Worm (Caenorhabditis elegans) whole organism, young adult: ENCODE measurements around the gene ugt-66.

Experiments used
- B0035.1 ChIP-seq: sonication (generic microtip); optimal IDR thresholded peaks from 2 replicates; lab custom pipeline; 2016; ENCODE audit warnings: missing genetic modification characterization, mild to moderate bottlenecking, missing compliant biosample characterization, missing genotype, missing genetic modification reagents
- B0261.1 ChIP-seq: sonication (generic microtip); optimal IDR thresholded peaks from 2 replicates; lab custom pipeline; 2016; ENCODE audit warnings: mild to moderate bottlenecking, missing genetic modification characterization, moderate library complexity, missing compliant biosample characterization
- C17E4.6 ChIP-seq: fragments of 200-800 bp; sonication (Bioruptor generic); IDR thresholded peaks from 2 replicates; pipeline ENCODE4 v1.3.6; 2022; ENCODE audit warnings: missing genetic modification reagents, missing genetic modification characterization, missing compliant biosample characterization
- F10E7.11 ChIP-seq: sonication (generic microtip); optimal IDR thresholded peaks from 2 replicates; lab custom pipeline; 2017; ENCODE audit warnings: mild to moderate bottlenecking, missing genetic modification characterization, moderate library complexity, missing compliant biosample characterization
- F33H1.4 ChIP-seq: fragments of 200-800 bp; sonication (Bioruptor generic); IDR thresholded peaks from 2 replicates; pipeline ENCODE4 v1.3.6; 2022; ENCODE audit warnings: missing genetic modification reagents, missing genetic modification characterization, missing compliant biosample characterization
- F37B4.10 ChIP-seq: fragments of 200-800 bp; sonication (Bioruptor generic); IDR thresholded peaks from 2 replicates; pipeline ENCODE4 v1.3.6; 2022; ENCODE audit warnings: missing genetic modification characterization, missing compliant biosample characterization
- F52B5.7 ChIP-seq: sonication (generic microtip); optimal IDR thresholded peaks from 2 replicates; lab custom pipeline; 2016; ENCODE audit warnings: mild to moderate bottlenecking, missing genetic modification characterization, missing compliant biosample characterization
- K11D2.4 ChIP-seq: fragments of 200-800 bp; sonication (Bioruptor generic); IDR thresholded peaks from 2 replicates; pipeline ENCODE4 v1.3.6; 2022; ENCODE audit warnings: missing genetic modification reagents, missing genetic modification characterization, missing compliant biosample characterization
- T07F8.4 ChIP-seq: sonication (generic microtip); optimal IDR thresholded peaks from 2 replicates; lab custom pipeline; 2016; ENCODE audit warnings: mild to moderate bottlenecking, missing genetic modification characterization, moderate library complexity, missing compliant biosample characterization
- Y56A3A.18 ChIP-seq: fragments of 200-800 bp; sonication (Bioruptor generic); IDR thresholded peaks from 2 replicates; pipeline ENCODE4 v1.3.6; 2022; ENCODE audit warnings: missing genetic modification reagents, missing genetic modification characterization, missing compliant biosample characterization
- Y67H2A.10 ChIP-seq: fragments of 200-800 bp; sonication (Bioruptor generic); conservative IDR thresholded peaks from 2 replicates; pipeline ENCODE4 v1.3.6; 2022; ENCODE audit warnings: missing genetic modification reagents, missing genetic modification characterization, missing compliant biosample characterization
- Y79H2A.3 ChIP-seq: fragments of 200-800 bp; sonication (Bioruptor generic); conservative IDR thresholded peaks from 2 replicates; pipeline ENCODE4 v1.3.6; 2022; ENCODE audit warnings: missing genetic modification reagents, missing genetic modification characterization, missing compliant biosample characterization
- ama-1 ChIP-seq, 3 experiments: fragments of 150-350 bp in 1 of 3; sonication (generic microtip) in 2 of 3; optimal IDR thresholded peaks; 2 replicates each; lab custom pipeline; 2014 to 2018; ENCODE audit warnings: missing biosample characterization in 2 of 3, missing genetic modification characterization in 2 of 3, missing genetic modification reagents in 2 of 3
- aptf-3 ChIP-seq: fragments of 200-800 bp; sonication (Bioruptor generic); IDR thresholded peaks from 2 replicates; pipeline ENCODE4 v1.3.6; 2022; ENCODE audit warnings: missing genetic modification characterization, missing compliant biosample characterization
- atf-7 ChIP-seq: sonication (generic microtip); optimal IDR thresholded peaks from 2 replicates; lab custom pipeline; 2017; ENCODE audit warnings: mild to moderate bottlenecking, missing genetic modification characterization, missing compliant biosample characterization
- attf-3 ChIP-seq: fragments of 200-800 bp; sonication (Bioruptor generic); conservative IDR thresholded peaks from 2 replicates; pipeline ENCODE4 v1.3.6; 2022; ENCODE audit warnings: missing genetic modification reagents, missing genetic modification characterization, missing compliant biosample characterization
- attf-6 ChIP-seq: fragments of 200-800 bp; sonication (Bioruptor generic); IDR thresholded peaks from 2 replicates; pipeline ENCODE4 v1.3.6; 2022; ENCODE audit warnings: missing genetic modification reagents, missing genetic modification characterization, missing compliant biosample characterization
- bed-1 ChIP-seq: fragments of 200-800 bp; sonication (Bioruptor generic); IDR thresholded peaks from 2 replicates; pipeline ENCODE4 v1.3.6; 2022; ENCODE audit warnings: missing genetic modification reagents, missing genetic modification characterization, missing compliant biosample characterization
- bed-2 ChIP-seq: fragments of 200-800 bp; sonication (Bioruptor generic); IDR thresholded peaks from 2 replicates; pipeline ENCODE4 v1.3.6; 2022; ENCODE audit warnings: missing genetic modification reagents, missing genetic modification characterization, missing compliant biosample characterization
- cebp-2 ChIP-seq: fragments of 200-800 bp; sonication (Bioruptor generic); IDR thresholded peaks from 2 replicates; pipeline ENCODE4 v1.3.6; 2022; ENCODE audit warnings: missing genetic modification characterization, missing compliant biosample characterization
- ceh-27 ChIP-seq: fragments of 200-800 bp; sonication (Bioruptor generic); optimal IDR thresholded peaks from 2 replicates; lab custom pipeline; 2018; ENCODE audit warnings: mild to moderate bottlenecking, missing genetic modification characterization, moderate library complexity, missing compliant biosample characterization
- ceh-91 ChIP-seq: fragments of 200-800 bp; sonication (Bioruptor generic); IDR thresholded peaks from 2 replicates; pipeline ENCODE4 v1.3.6; 2022; ENCODE audit warnings: missing genetic modification reagents, missing genetic modification characterization, missing compliant biosample characterization
- die-1 ChIP-seq: sonication (generic microtip); optimal IDR thresholded peaks from 2 replicates; lab custom pipeline; 2016; ENCODE audit warnings: missing genotype, mild to moderate bottlenecking, missing genetic modification characterization, missing compliant biosample characterization
- dpff-1 ChIP-seq: sonication (generic microtip); optimal IDR thresholded peaks from 2 replicates; lab custom pipeline; 2017; ENCODE audit warnings: mild to moderate bottlenecking, missing genetic modification characterization, missing compliant biosample characterization
- efl-1 ChIP-seq: fragments of 150-350 bp; optimal IDR thresholded peaks from 2 replicates; lab custom pipeline; 2014; ENCODE audit warnings: missing biosample characterization, missing genetic modification reagents, missing genetic modification characterization
- egl-18 ChIP-seq: fragments of 200-800 bp; sonication (Bioruptor generic); IDR thresholded peaks from 2 replicates; pipeline ENCODE4 v1.3.6; 2022; ENCODE audit warnings: missing genetic modification reagents, missing genetic modification characterization, missing compliant biosample characterization
- ekl-4 ChIP-seq: fragments of 200-800 bp; sonication (Bioruptor generic); IDR thresholded peaks from 2 replicates; pipeline ENCODE4 v1.3.6; 2022; ENCODE audit warnings: missing genetic modification reagents, missing genetic modification characterization, missing compliant biosample characterization
- ets-4 ChIP-seq: fragments of 200-800 bp; sonication (Bioruptor generic); optimal IDR thresholded peaks from 2 replicates; lab custom pipeline; 2018; ENCODE audit warnings: mild to moderate bottlenecking, missing genetic modification characterization, missing compliant biosample characterization
- lsy-27 ChIP-seq: sonication (generic microtip); optimal IDR thresholded peaks from 2 replicates; lab custom pipeline; 2017; ENCODE audit warnings: missing genetic modification characterization, mild to moderate bottlenecking, missing compliant biosample characterization, antibody characterized with exemption, missing genotype, borderline replicate concordance; ENCODE audit not compliant: insufficient read depth
- mcd-1 ChIP-seq: fragments of 200-800 bp; sonication (Bioruptor generic); IDR thresholded peaks from 2 replicates; pipeline ENCODE4 v1.3.6; 2022; ENCODE audit warnings: missing genetic modification reagents, missing genetic modification characterization, missing compliant biosample characterization
- mes-4 ChIP-seq: sonication (generic microtip); optimal IDR thresholded peaks from 2 replicates; lab custom pipeline; 2016; ENCODE audit warnings: missing genotype, missing genetic modification characterization, missing compliant biosample characterization
- nfyb-1 ChIP-seq: fragments of 200-800 bp; sonication (Bioruptor generic); IDR thresholded peaks from 2 replicates; pipeline ENCODE4 v1.3.6; 2022; ENCODE audit warnings: missing genetic modification reagents, missing genetic modification characterization, missing compliant biosample characterization
- nhr-179 ChIP-seq: sonication (generic microtip); optimal IDR thresholded peaks from 2 replicates; lab custom pipeline; 2016; ENCODE audit warnings: mild to moderate bottlenecking, missing genetic modification characterization, missing compliant biosample characterization
- nhr-27 ChIP-seq: fragments of 200-800 bp; sonication (Bioruptor generic); optimal IDR thresholded peaks from 2 replicates; lab custom pipeline; 2018; ENCODE audit warnings: mild to moderate bottlenecking, missing genetic modification characterization, moderate library complexity, missing compliant biosample characterization
- pbrm-1 ChIP-seq: fragments of 200-800 bp; sonication (Bioruptor generic); IDR thresholded peaks from 2 replicates; pipeline ENCODE4 v1.3.6; 2022; ENCODE audit warnings: missing genetic modification reagents, missing genetic modification characterization, missing compliant biosample characterization
- pha-4 ChIP-seq: fragments of 150-350 bp; sonication (generic microtip); optimal IDR thresholded peaks from 2 replicates; lab custom pipeline; 2014; ENCODE audit warnings: missing biosample characterization, missing genetic modification reagents, missing genetic modification characterization
- rec-8 ChIP-seq, 2 experiments: sonication (generic microtip); optimal IDR thresholded peaks; 2 replicates each; lab custom pipeline; 2016; ENCODE audit warnings: mild to moderate bottlenecking in 2 of 2, missing genetic modification characterization in 2 of 2, missing genetic modification reagents in 2 of 2, missing genotype in 2 of 2, missing biosample characterization in 1 of 2, missing compliant biosample characterization in 1 of 2, moderate library complexity in 1 of 2
- repo-1 ChIP-seq: sonication (generic microtip); optimal IDR thresholded peaks from 2 replicates; lab custom pipeline; 2017; ENCODE audit warnings: mild to moderate bottlenecking, missing genetic modification characterization, missing compliant biosample characterization
- sea-2 ChIP-seq: fragments of 200-800 bp; sonication (Bioruptor generic); IDR thresholded peaks from 2 replicates; pipeline ENCODE4 v1.3.6; 2022; ENCODE audit warnings: missing genetic modification characterization, missing compliant biosample characterization
- snpc-1.3 ChIP-seq: sonication (generic microtip); optimal IDR thresholded peaks from 2 replicates; lab custom pipeline; 2017; ENCODE audit warnings: missing genetic modification characterization, mild to moderate bottlenecking, missing compliant biosample characterization, antibody characterized with exemption, moderate library complexity, missing genotype, missing genetic modification reagents; ENCODE audit not compliant: insufficient read depth
- snpc-3.4 ChIP-seq: sonication (generic microtip); optimal IDR thresholded peaks from 2 replicates; lab custom pipeline; 2017; ENCODE audit warnings: missing genetic modification characterization, mild to moderate bottlenecking, missing compliant biosample characterization, antibody characterized with exemption, moderate library complexity, missing genotype, missing genetic modification reagents
- sptf-2 ChIP-seq: fragments of 200-800 bp; sonication (Bioruptor generic); optimal IDR thresholded peaks from 2 replicates; lab custom pipeline; 2018; ENCODE audit warnings: mild to moderate bottlenecking, missing genetic modification characterization, missing compliant biosample characterization
- unc-130 ChIP-seq: sonication (generic microtip); optimal IDR thresholded peaks from 2 replicates; lab custom pipeline; 2016; ENCODE audit warnings: missing genetic modification reagents, missing genetic modification characterization, missing compliant biosample characterization
- unc-62 ChIP-seq: fragments of 150-350 bp; optimal IDR thresholded peaks from 2 replicates; lab custom pipeline; 2014; ENCODE audit warnings: missing biosample characterization, missing genetic modification reagents, missing genetic modification characterization
- zfh-2 ChIP-seq: fragments of 200-800 bp; sonication (Bioruptor generic); conservative IDR thresholded peaks from 2 replicates; pipeline ENCODE4 v1.3.6; 2022; ENCODE audit warnings: missing genetic modification reagents, missing genetic modification characterization, missing compliant biosample characterization
- ztf-18 ChIP-seq: sonication (generic microtip); optimal IDR thresholded peaks from 2 replicates; lab custom pipeline; 2016; ENCODE audit warnings: missing genotype, mild to moderate bottlenecking, missing genetic modification characterization, missing compliant biosample characterization
- ztf-25 ChIP-seq: fragments of 200-800 bp; sonication (Bioruptor generic); IDR thresholded peaks from 2 replicates; pipeline ENCODE4 v1.3.6; 2022; ENCODE audit warnings: missing genetic modification reagents, missing genetic modification characterization, missing compliant biosample characterization
- ztf-3 ChIP-seq: fragments of 200-800 bp; sonication (Bioruptor generic); optimal IDR thresholded peaks from 2 replicates; lab custom pipeline; 2018; ENCODE audit warnings: mild to moderate bottlenecking, missing genetic modification characterization, missing compliant biosample characterization

Gene ugt-66

ce11 chrIII:6210215-6210822, 15.9 kb upstream of the ugt-66 start (continued):
- TF ChIP-seq ztf-3: no peak
- no peak for TF ChIP-seq die-1
- TF ChIP-seq K11D2.4 (GFP tag; lab: Robert Waterston, UW): no peak
- no peak for TF ChIP-seq ets-4 (GFP tag; lab: Kevin White, UChicago)
- no peak for TF ChIP-seq dpff-1 (tag; lab: Kevin White, UChicago)
- TF ChIP-seq attf-6 (GFP tag; lab: Robert Waterston, UW): peak; percentile 85; the same call in 1 of the 2 replicates
- no peak for TF ChIP-seq sptf-2 (GFP tag; lab: Kevin White, UChicago)
- no peak for TF ChIP-seq egl-18
- TF ChIP-seq bed-1: no peak
- no peak for TF ChIP-seq F52B5.7
- TF ChIP-seq unc-62 (GFP tag; lab: Kevin White, UChicago): no peak
- TF ChIP-seq unc-130 (GFP tag; lab: Kevin White, UChicago): no peak
- TF ChIP-seq ztf-25 (GFP tag; lab: Robert Waterston, UW): no peak
- no peak for TF ChIP-seq Y79H2A.3 (GFP tag; lab: Robert Waterston, UW)
- TF ChIP-seq ceh-27 (GFP tag; lab: Kevin White, UChicago): no peak
- TF ChIP-seq Y56A3A.18 (GFP tag; lab: Robert Waterston, UW): no peak
- no peak for TF ChIP-seq mcd-1 (GFP tag; lab: Robert Waterston, UW)
- TF ChIP-seq B0261.1 (tag; lab: Kevin White, UChicago): peak; percentile 4
- peak; percentile 35; the same call in 1 of the 2 replicates for TF ChIP-seq F33H1.4 (GFP tag; lab: Robert Waterston, UW)
- peak; percentile 71 for TF ChIP-seq snpc-1.3 (tag; lab: Kevin White, UChicago)
- TF ChIP-seq efl-1 (GFP tag; lab: Kevin White, UChicago): no peak
- TF ChIP-seq snpc-3.4 (tag; lab: Kevin White, UChicago): peak; percentile 69
- no peak for TF ChIP-seq zfh-2 (GFP tag; lab: Robert Waterston, UW)
- TF ChIP-seq F10E7.11 (tag; lab: Kevin White, UChicago): no peak
- TF ChIP-seq nfyb-1 (GFP tag; lab: Robert Waterston, UW): no peak
- no peak for TF ChIP-seq bed-2 (GFP tag; lab: Robert Waterston, UW)
- no peak for TF ChIP-seq lsy-27 (tag; lab: Kevin White, UChicago)
- no peak for TF ChIP-seq ceh-91 (GFP tag; lab: Robert Waterston, UW)
- peak in 1 of 2 experiments; percentile 27 for TF ChIP-seq rec-8 (tag; optimal IDR thresholded peaks at IDR 0.05; lab: Kevin White, UChicago)
- no peak for TF ChIP-seq nhr-179 (tag; lab: Kevin White, UChicago)
- no peak for TF ChIP-seq C17E4.6 (GFP tag; lab: Robert Waterston, UW)
- TF ChIP-seq attf-3 (GFP tag; lab: Robert Waterston, UW): no peak
- no peak for TF ChIP-seq nhr-27 (tag; lab: Kevin White, UChicago)
- no peak for TF ChIP-seq Y67H2A.10 (GFP tag; lab: Robert Waterston, UW)
- no peak for TF ChIP-seq pha-4 (tag; lab: Kevin White, UChicago)
- TF ChIP-seq aptf-3 (GFP tag; lab: Robert Waterston, UW): no peak
- peak; percentile 67 for TF ChIP-seq ztf-18
- no peak for TF ChIP-seq cebp-2 (GFP tag; lab: Robert Waterston, UW)
- no peak for TF ChIP-seq T07F8.4 (tag; lab: Kevin White, UChicago)
- no peak for TF ChIP-seq sea-2
- no peak for TF ChIP-seq ama-1 (optimal IDR thresholded peaks at IDR 0.05; lab: Kevin White, UChicago)
- peak in 1 of 2 experiments; percentile 35 for TF ChIP-seq ama-1 (GFP tag; optimal IDR thresholded peaks at IDR 0.05; lab: Kevin White, UChicago)
- TF ChIP-seq repo-1 (tag; lab: Kevin White, UChicago): peak; percentile 21
- no peak for TF ChIP-seq pbrm-1 (GFP tag; lab: Robert Waterston, UW)
- no peak for TF ChIP-seq B0035.1 (tag; lab: Kevin White, UChicago)
- 0 out of 2 replicates have a peak, but pooled peaks have one; percentile 42 for TF ChIP-seq ekl-4 (GFP tag; lab: Robert Waterston, UW)
- TF ChIP-seq F37B4.10 (GFP tag; lab: Robert Waterston, UW): no peak
- TF ChIP-seq mes-4 (tag; lab: Kevin White, UChicago): no peak
- TF ChIP-seq atf-7 (tag; lab: Kevin White, UChicago): no peak
